Worm (Caenorhabditis elegans): ENCODE results near the gene ins-31.

The ins-31 gene

ce11 chrII:3100546-3100945, 26.3 kb upstream of the ins-31 start, which contains the start of gene srg-24:
Gene srg-24, minus strand, starts transcription at chrII:3100646.
- TF ChIP-seq sma-9 (GFP tag; optimal IDR thresholded peaks at IDR 0.05) (no peak), sma-9 (tag; optimal IDR thresholded peaks at IDR 0.05) (no peak), skn-1 (tag; optimal IDR thresholded peaks at IDR 0.05) (no peak), ztf-4 (tag; optimal IDR thresholded peaks at IDR 0.05) (no peak), ceh-16 (tag; optimal IDR thresholded peaks at IDR 0.05) (no peak), F13H6.1 (tag; optimal IDR thresholded peaks at IDR 0.05) (no peak), unc-55 (GFP tag; optimal IDR thresholded peaks at IDR 0.05) (no peak), nhr-12 (tag; optimal IDR thresholded peaks at IDR 0.05) (no peak), nhr-10 (tag; optimal IDR thresholded peaks at IDR 0.05) (no peak), unc-39 (tag; optimal IDR thresholded peaks at IDR 0.05) (no peak), unc-62 (GFP tag; optimal IDR thresholded peaks at IDR 0.05) (no peak)

ce11 chrII:3102018-3102417, 24.8 kb upstream of the ins-31 start, which contains the start of gene clec-121:
Gene clec-121, plus strand, starts transcription at chrII:3102318.
- TF ChIP-seq unc-62 (GFP tag; optimal IDR thresholded peaks at IDR 0.05) (no peak), C34F6.9 (tag; optimal IDR thresholded peaks at IDR 0.05) (no peak), nhr-25 (tag; optimal IDR thresholded peaks at IDR 0.05) (no peak), ama-1 (optimal IDR thresholded peaks at IDR 0.05) (no peak), aly-2 (tag; optimal IDR thresholded peaks at IDR 0.05) (no peak), ztf-1 (GFP tag; conservative IDR thresholded peaks at IDR 0.05) (no peak), lin-39 (tag; optimal IDR thresholded peaks at IDR 0.05) (no peak), nhr-11 (tag; optimal IDR thresholded peaks at IDR 0.05) (no peak), elt-3 (tag; optimal IDR thresholded peaks at IDR 0.05) (no peak), lin-11 (tag; optimal IDR thresholded peaks at IDR 0.05) (no peak), nhr-6 (tag; optimal IDR thresholded peaks at IDR 0.05) (no peak), ceh-82 (tag; optimal IDR thresholded peaks at IDR 0.05) (no peak), crh-2 (tag; optimal IDR thresholded peaks at IDR 0.05) (no peak)

ce11 chrII:3105765-3106164, 21.1 kb upstream of the ins-31 start, which contains the start of gene clec-122:
Gene clec-122, plus strand, starts transcription at chrII:3106065.
- no peak for TF ChIP-seq sem-4 (tag; optimal IDR thresholded peaks at IDR 0.05)
- no peak for TF ChIP-seq Y55F3AM.14 (GFP tag; optimal IDR thresholded peaks at IDR 0.05)
- TF ChIP-seq egl-27 (tag; optimal IDR thresholded peaks at IDR 0.05) = no peak

- TF ChIP-seq nhr-25 (tag; optimal IDR thresholded peaks at IDR 0.05) (no peak), peb-1 (tag; optimal IDR thresholded peaks at IDR 0.05) (no peak), F13H6.1 (tag; optimal IDR thresholded peaks at IDR 0.05) (no peak), aly-2 (tag; optimal IDR thresholded peaks at IDR 0.05) (no peak), crh-2 (tag; optimal IDR thresholded peaks at IDR 0.05) (no peak), lin-11 (tag; optimal IDR thresholded peaks at IDR 0.05) (no peak), nhr-10 (tag; optimal IDR thresholded peaks at IDR 0.05) (no peak), sem-4 (tag; optimal IDR thresholded peaks at IDR 0.05) (no peak), gmeb-1 (tag; optimal IDR thresholded peaks at IDR 0.05) (no peak), ztf-1 (GFP tag; conservative IDR thresholded peaks at IDR 0.05) (no peak), unc-39 (tag; optimal IDR thresholded peaks at IDR 0.05) (no peak), sma-9 (GFP tag; optimal IDR thresholded peaks at IDR 0.05) (no peak), sma-9 (tag; optimal IDR thresholded peaks at IDR 0.05) (no peak), mab-5 (tag; optimal IDR thresholded peaks at IDR 0.05) (no peak), nhr-23 (tag; optimal IDR thresholded peaks at IDR 0.05) (no peak)
Measured at ce11 chrII:3108101-3108500, 18.7 kb upstream of the ins-31 start.

ce11 chrII:3109533-3109932, 17.3 kb upstream of the ins-31 start:
- no peak for TF ChIP-seq aly-2 (tag; optimal IDR thresholded peaks at IDR 0.05)
- TF ChIP-seq nhr-23 (tag; optimal IDR thresholded peaks at IDR 0.05) = no peak
- no peak for TF ChIP-seq peb-1 (tag; optimal IDR thresholded peaks at IDR 0.05)
- TF ChIP-seq elt-3 (tag; optimal IDR thresholded peaks at IDR 0.05) = no peak
- TF ChIP-seq ama-1 (optimal IDR thresholded peaks at IDR 0.05) = no peak
- no peak for TF ChIP-seq alr-1 (tag; optimal IDR thresholded peaks at IDR 0.05)
- no peak for TF ChIP-seq mdl-1 (tag; optimal IDR thresholded peaks at IDR 0.05)
- no peak for TF ChIP-seq lin-13 (GFP tag; optimal IDR thresholded peaks at IDR 0.05)
- TF ChIP-seq unc-39 (tag; optimal IDR thresholded peaks at IDR 0.05) = no peak
- TF ChIP-seq nhr-129 (tag; optimal IDR thresholded peaks at IDR 0.05) = no peak
- no peak for TF ChIP-seq unc-55 (GFP tag; optimal IDR thresholded peaks at IDR 0.05)

- TF ChIP-seq elt-3 (tag; optimal IDR thresholded peaks at IDR 0.05) = no peak
- no peak for TF ChIP-seq elt-1 (tag; optimal IDR thresholded peaks at IDR 0.05)
- no peak for TF ChIP-seq nhr-237 (tag; optimal IDR thresholded peaks at IDR 0.05)
- TF ChIP-seq ceh-16 (tag; optimal IDR thresholded peaks at IDR 0.05) = no peak
- no peak for TF ChIP-seq nhr-129 (tag; optimal IDR thresholded peaks at IDR 0.05)
- no peak for TF ChIP-seq sem-4 (tag; optimal IDR thresholded peaks at IDR 0.05)
- TF ChIP-seq ztf-11 (tag; optimal IDR thresholded peaks at IDR 0.05) = no peak
- no peak for TF ChIP-seq sma-9 (GFP tag; optimal IDR thresholded peaks at IDR 0.05)
- TF ChIP-seq sma-9 (tag; optimal IDR thresholded peaks at IDR 0.05) = no peak
- no peak for TF ChIP-seq lin-11 (tag; optimal IDR thresholded peaks at IDR 0.05)
- TF ChIP-seq skn-1 (tag; optimal IDR thresholded peaks at IDR 0.05) = no peak
- no peak for TF ChIP-seq ztf-4 (tag; optimal IDR thresholded peaks at IDR 0.05)
- no peak for TF ChIP-seq nhr-25 (tag; optimal IDR thresholded peaks at IDR 0.05)
Measured at ce11 chrII:3110099-3110498, 16.7 kb upstream of the ins-31 start.
